Fruit fly (Drosophila melanogaster) whole organism, prepupa: ENCODE results near the gene Acbp2.
A peak's percentile ranks its signal among the peaks of the same experiment; 100 is the strongest.

ENCODE experiments used
- Blimp-1 ChIP-seq: fragments of 200-800 bp; sonication (Bioruptor generic); optimal IDR thresholded peaks from 3 replicates; lab custom pipeline; 2017; ENCODE audit warnings: missing biosample characterization, missing genetic modification characterization, mild to moderate bottlenecking, moderate library complexity, missing genetic modification reagents
- CG10669 ChIP-seq: fragments of 200-800 bp; sonication (Bioruptor generic); optimal IDR thresholded peaks from 3 replicates; lab custom pipeline; 2018; ENCODE audit warnings: missing biosample characterization, mild to moderate bottlenecking, missing genetic modification characterization, moderate library complexity
- CG11762 ChIP-seq: fragments of 200-800 bp; sonication (Bioruptor generic); optimal IDR thresholded peaks from 3 replicates; lab custom pipeline; 2016; ENCODE audit warnings: missing biosample characterization, missing genetic modification characterization; ENCODE audit not compliant: insufficient read depth
- CG11902 ChIP-seq: fragments of 200-800 bp; sonication (Bioruptor generic); optimal IDR thresholded peaks from 3 replicates; lab custom pipeline; 2016; ENCODE audit warnings: missing biosample characterization, missing genetic modification characterization
- CG1621 ChIP-seq: fragments of 200-800 bp; sonication (Bioruptor generic); optimal IDR thresholded peaks from 3 replicates; lab custom pipeline; 2018; ENCODE audit warnings: missing biosample characterization, mild to moderate bottlenecking, missing genetic modification characterization
- CG3032 ChIP-seq: fragments of 200-800 bp; optimal IDR thresholded peaks from 2 replicates; lab custom pipeline; 2019; ENCODE audit warnings: missing biosample characterization, mild to moderate bottlenecking, missing genetic modification characterization, moderate library complexity
- CG31627 ChIP-seq: fragments of 200-800 bp; sonication (Bioruptor generic); optimal IDR thresholded peaks from 3 replicates; lab custom pipeline; 2016; ENCODE audit warnings: missing biosample characterization, missing genetic modification characterization
- CG32006 ChIP-seq: fragments of 200-800 bp; sonication (Bioruptor generic); optimal IDR thresholded peaks from 3 replicates; lab custom pipeline; 2017; ENCODE audit warnings: missing biosample characterization, mild to moderate bottlenecking, missing genetic modification characterization
- CG34406 ChIP-seq: fragments of 200-800 bp; sonication (Bioruptor generic); optimal IDR thresholded peaks from 3 replicates; lab custom pipeline; 2016; ENCODE audit warnings: missing biosample characterization, missing genetic modification characterization
- CG3919 ChIP-seq: fragments of 200-800 bp; sonication (Bioruptor generic); optimal IDR thresholded peaks from 3 replicates; lab custom pipeline; 2016; ENCODE audit warnings: missing biosample characterization, missing genetic modification characterization
- CG4318 ChIP-seq: fragments of 200-800 bp; sonication (Bioruptor generic); optimal IDR thresholded peaks from 3 replicates; lab custom pipeline; 2017; ENCODE audit warnings: missing biosample characterization, mild to moderate bottlenecking, missing genetic modification characterization
- CG6163 ChIP-seq: fragments of 200-800 bp; sonication (Bioruptor generic); IDR thresholded peaks from 3 replicates; pipeline ENCODE4 v1.3.6; 2022; ENCODE audit warnings: missing biosample characterization, missing genetic modification characterization
- CG6792 ChIP-seq: fragments of 200-800 bp; sonication (Bioruptor generic); optimal IDR thresholded peaks from 3 replicates; lab custom pipeline; 2016; ENCODE audit warnings: missing biosample characterization, missing genetic modification characterization
- CG6808 ChIP-seq: fragments of 200-800 bp; sonication (Bioruptor generic); optimal IDR thresholded peaks from 3 replicates; lab custom pipeline; 2017; ENCODE audit warnings: missing biosample characterization, missing genetic modification characterization, mild to moderate bottlenecking, moderate library complexity, missing genetic modification reagents
- CG6854 ChIP-seq: fragments of 200-800 bp; sonication (Bioruptor generic); optimal IDR thresholded peaks from 2 replicates; lab custom pipeline; 2017; ENCODE audit warnings: missing biosample characterization, mild to moderate bottlenecking, missing genetic modification characterization
- CG7368 ChIP-seq: fragments of 200-800 bp; sonication (Bioruptor generic); optimal IDR thresholded peaks from 3 replicates; lab custom pipeline; 2016; ENCODE audit warnings: missing biosample characterization, missing genetic modification characterization
- CG8119 ChIP-seq: fragments of 200-800 bp; sonication (Bioruptor generic); IDR thresholded peaks from 3 replicates; pipeline ENCODE4 v1.3.6; 2022; ENCODE audit warnings: missing biosample characterization, missing genetic modification characterization
- CG8319 ChIP-seq: fragments of 200-800 bp; sonication (Bioruptor generic); optimal IDR thresholded peaks from 3 replicates; lab custom pipeline; 2016; ENCODE audit warnings: missing biosample characterization, missing genetic modification characterization
- CG8632 ChIP-seq: fragments of 200-800 bp; sonication (Bioruptor generic); optimal IDR thresholded peaks from 3 replicates; lab custom pipeline; 2016; ENCODE audit warnings: missing biosample characterization, missing genetic modification characterization
- CG9139 ChIP-seq: fragments of 200-800 bp; sonication (Bioruptor generic); optimal IDR thresholded peaks from 3 replicates; lab custom pipeline; 2017; ENCODE audit warnings: missing biosample characterization, mild to moderate bottlenecking, missing genetic modification characterization
- Eip75B ChIP-seq: fragments of 200-800 bp; sonication (Bioruptor generic); optimal IDR thresholded peaks from 3 replicates; lab custom pipeline; 2016; ENCODE audit warnings: missing biosample characterization, missing genetic modification characterization
- Eip78C ChIP-seq: fragments of 200-800 bp; sonication (Bioruptor generic); peaks from one replicate; lab custom pipeline; 2016; ENCODE audit warnings: missing biosample characterization, missing genetic modification characterization
- Ets21C ChIP-seq: fragments of 200-800 bp; sonication (Bioruptor generic); optimal IDR thresholded peaks from 3 replicates; lab custom pipeline; 2016; ENCODE audit warnings: missing biosample characterization, missing genetic modification characterization
- Ets96B ChIP-seq: fragments of 200-800 bp; optimal IDR thresholded peaks from 2 replicates; lab custom pipeline; 2019; ENCODE audit warnings: missing biosample characterization, mild to moderate bottlenecking, missing genetic modification characterization, moderate library complexity
- Gug ChIP-seq: fragments of 200-800 bp; sonication (Bioruptor generic); IDR thresholded peaks from 2 replicates; pipeline ENCODE4 v1.3.6; 2022; ENCODE audit warnings: missing biosample characterization, missing genetic modification characterization
- Hr4 ChIP-seq: fragments of 200-800 bp; sonication (Bioruptor generic); optimal IDR thresholded peaks from 3 replicates; lab custom pipeline; 2016; ENCODE audit warnings: missing biosample characterization, missing genetic modification characterization
- Lpt ChIP-seq: fragments of 200-800 bp; sonication (Bioruptor generic); optimal IDR thresholded peaks from 3 replicates; lab custom pipeline; 2016; ENCODE audit warnings: missing biosample characterization, missing genetic modification characterization
- Met ChIP-seq: fragments of 200-800 bp; sonication (Bioruptor generic); optimal IDR thresholded peaks from 3 replicates; lab custom pipeline; 2016; ENCODE audit warnings: missing biosample characterization, missing genetic modification characterization
- OdsH ChIP-seq: fragments of 200-800 bp; sonication (Bioruptor generic); optimal IDR thresholded peaks from 3 replicates; lab custom pipeline; 2016; ENCODE audit warnings: missing biosample characterization, missing genetic modification characterization
- Smox ChIP-seq: fragments of 200-800 bp; sonication (Bioruptor generic); optimal IDR thresholded peaks from 3 replicates; lab custom pipeline; 2016; ENCODE audit warnings: missing biosample characterization, missing genetic modification characterization
- Sox14 ChIP-seq: fragments of 200-800 bp; sonication (Bioruptor generic); optimal IDR thresholded peaks from 3 replicates; lab custom pipeline; 2016; ENCODE audit warnings: missing biosample characterization, missing genetic modification characterization
- acj6 ChIP-seq: fragments of 200-800 bp; sonication (Bioruptor generic); optimal IDR thresholded peaks from 3 replicates; lab custom pipeline; 2016; ENCODE audit warnings: missing biosample characterization, missing genetic modification characterization
- cyc ChIP-seq: fragments of 200-800 bp; sonication (Bioruptor generic); optimal IDR thresholded peaks from 3 replicates; lab custom pipeline; 2016; ENCODE audit warnings: missing biosample characterization, missing genetic modification characterization
- dac ChIP-seq: fragments of 200-800 bp; sonication (Bioruptor generic); optimal IDR thresholded peaks from 2 replicates; lab custom pipeline; 2017; ENCODE audit warnings: missing biosample characterization, mild to moderate bottlenecking, missing genetic modification characterization
- dsx ChIP-seq: fragments of 200-800 bp; optimal IDR thresholded peaks from 3 replicates; lab custom pipeline; 2019; ENCODE audit warnings: missing biosample characterization, mild to moderate bottlenecking, missing genetic modification characterization, moderate library complexity; ENCODE audit not compliant: poor library complexity, severe bottlenecking
- eg ChIP-seq: fragments of 200-800 bp; sonication (Bioruptor generic); IDR thresholded peaks from 3 replicates; pipeline ENCODE4 v1.3.6; 2022; ENCODE audit warnings: missing biosample characterization, missing genetic modification characterization
- esn ChIP-seq: fragments of 200-800 bp; sonication (Bioruptor generic); optimal IDR thresholded peaks from 2 replicates; lab custom pipeline; 2016; ENCODE audit warnings: missing biosample characterization, mild to moderate bottlenecking, missing genetic modification characterization, moderate library complexity
- fd59A ChIP-seq: fragments of 200-800 bp; sonication (Bioruptor generic); optimal IDR thresholded peaks from 2 replicates; lab custom pipeline; 2017; ENCODE audit warnings: missing biosample characterization, mild to moderate bottlenecking, missing genetic modification characterization, missing genetic modification reagents
- fd85E ChIP-seq: fragments of 200-800 bp; sonication (Bioruptor generic); optimal IDR thresholded peaks from 3 replicates; lab custom pipeline; 2016; ENCODE audit warnings: missing biosample characterization, missing genetic modification characterization
- lz ChIP-seq: fragments of 200-800 bp; sonication (Bioruptor generic); optimal IDR thresholded peaks from 3 replicates; lab custom pipeline; 2016; ENCODE audit warnings: missing biosample characterization, missing genetic modification characterization
- net ChIP-seq: fragments of 200-800 bp; sonication (Bioruptor generic); optimal IDR thresholded peaks from 3 replicates; lab custom pipeline; 2016; ENCODE audit warnings: missing biosample characterization, missing genetic modification characterization
- pdm3 ChIP-seq: fragments of 200-800 bp; sonication (Bioruptor generic); optimal IDR thresholded peaks from 3 replicates; lab custom pipeline; 2016; ENCODE audit warnings: missing biosample characterization, missing genetic modification characterization
- salr ChIP-seq, 2 experiments: fragments of 200-800 bp; sonication (Bioruptor generic); optimal IDR thresholded peaks; 3 replicates each; lab custom pipeline; 2016 to 2018; ENCODE audit warnings: missing biosample characterization in 2 of 2, missing genetic modification characterization in 2 of 2, mild to moderate bottlenecking in 1 of 2
- spab ChIP-seq: fragments of 200-800 bp; sonication (Bioruptor generic); optimal IDR thresholded peaks from 2 replicates; lab custom pipeline; 2017; ENCODE audit warnings: missing biosample characterization, mild to moderate bottlenecking, missing genetic modification characterization, missing genetic modification reagents
- svp ChIP-seq: fragments of 200-800 bp; sonication (Bioruptor generic); peaks from one replicate; lab custom pipeline; 2016; ENCODE audit warnings: missing biosample characterization, missing genetic modification characterization
- topi ChIP-seq: fragments of 200-800 bp; sonication (Bioruptor generic); optimal IDR thresholded peaks from 3 replicates; lab custom pipeline; 2016; ENCODE audit warnings: missing biosample characterization, missing genetic modification characterization

Gene Acbp2

dm6 chr3L:7132593-7132992 is 930 bp downstream of the Acbp2 start:
- no peak for TF ChIP-seq CG7368 (GFP tag; lab: Kevin White, UChicago)
- no peak for TF ChIP-seq topi (GFP tag; lab: Kevin White, UChicago)
- no peak for TF ChIP-seq CG8319
- TF ChIP-seq pdm3: no peak
- TF ChIP-seq eg (GFP tag; lab: Robert Waterston, UW): no peak
- TF ChIP-seq CG8119 (GFP tag; lab: Robert Waterston, UW): no peak
- TF ChIP-seq CG6792 (GFP tag; lab: Kevin White, UChicago): no peak
- no peak for TF ChIP-seq CG10669 (GFP tag; lab: Kevin White, UChicago)
- no peak for TF ChIP-seq Sox14 (GFP tag; lab: Kevin White, UChicago)
- TF ChIP-seq Blimp-1 (GFP tag; lab: Kevin White, UChicago): no peak
- no peak for TF ChIP-seq lz (GFP tag; lab: Kevin White, UChicago)
- TF ChIP-seq dsx (GFP tag; lab: Kevin White, UChicago): no peak
- TF ChIP-seq dac (GFP tag; lab: Kevin White, UChicago): no peak
- TF ChIP-seq Smox (GFP tag; lab: Kevin White, UChicago): no peak
- TF ChIP-seq Ets96B: no peak
- no peak for TF ChIP-seq CG3919 (GFP tag; lab: Kevin White, UChicago)
- TF ChIP-seq CG4318: no peak
- no peak for TF ChIP-seq fd59A
- no peak for TF ChIP-seq OdsH (GFP tag; lab: Kevin White, UChicago)
- no peak for TF ChIP-seq CG1621 (tag; lab: Kevin White, UChicago)

dm6 chr3L:7133699-7134655 is 2.3 kb downstream of the Acbp2 start, which contains the start of gene melt:
Gene melt, plus strand, starts transcription at chr3L:7134516.
- TF ChIP-seq CG6854 (GFP tag; lab: Kevin White, UChicago): peak; percentile 77
- TF ChIP-seq CG10669 (GFP tag; lab: Kevin White, UChicago): peak; percentile 86
- TF ChIP-seq CG34406 (GFP tag; lab: Kevin White, UChicago): peak; percentile 91
- TF ChIP-seq Lpt (GFP tag; lab: Kevin White, UChicago): peak; percentile 90
- TF ChIP-seq OdsH (GFP tag; lab: Kevin White, UChicago): peak; percentile 93
- peak; percentile 80 for TF ChIP-seq CG7368 (GFP tag; lab: Kevin White, UChicago)
- peak; percentile 54 to 92 for TF ChIP-seq salr (GFP tag; optimal IDR thresholded peaks at IDR 0.05; lab: Kevin White, UChicago)
- peak; percentile 93 for TF ChIP-seq CG3919 (GFP tag; lab: Kevin White, UChicago)
- TF ChIP-seq Hr4: peak; percentile 94
- TF ChIP-seq acj6: peak; percentile 93
- peak; percentile 83 for TF ChIP-seq CG11902 (GFP tag; lab: Kevin White, UChicago)
- TF ChIP-seq Smox (GFP tag; lab: Kevin White, UChicago): peak; percentile 89
- peak; percentile 88 for TF ChIP-seq CG3032 (tag; lab: Kevin White, UChicago)
- TF ChIP-seq CG8319: peak; percentile 87
- peak; percentile 94 for TF ChIP-seq CG31627 (GFP tag; lab: Kevin White, UChicago)
- peak; percentile 72 for TF ChIP-seq CG6163 (GFP tag; lab: Robert Waterston, UW)
- TF ChIP-seq CG32006 (GFP tag; lab: Kevin White, UChicago): peak; percentile 95
- peak; percentile 94 for TF ChIP-seq Eip75B
- peak; percentile 95 for TF ChIP-seq esn (GFP tag; lab: Kevin White, UChicago)
- peak; percentile 59 for TF ChIP-seq Gug (GFP tag; lab: Robert Waterston, UW)
- TF ChIP-seq net: peak; percentile 92
- peak; percentile 98 for TF ChIP-seq Eip78C (GFP tag; lab: Kevin White, UChicago)
- TF ChIP-seq topi (GFP tag; lab: Kevin White, UChicago): peak; percentile 95
- TF ChIP-seq svp (GFP tag; lab: Kevin White, UChicago): peak; percentile 97
- peak; percentile 59 for TF ChIP-seq CG1621 (tag; lab: Kevin White, UChicago)
- peak; percentile 80 for TF ChIP-seq fd59A
- TF ChIP-seq Met (GFP tag; lab: Kevin White, UChicago): peak; percentile 94
- TF ChIP-seq CG6808 (GFP tag; lab: Kevin White, UChicago): peak; percentile 85
- peak; percentile 53 for TF ChIP-seq CG9139
- peak; percentile 83 for TF ChIP-seq spab (GFP tag; lab: Kevin White, UChicago)
- peak; percentile 92 for TF ChIP-seq Sox14 (GFP tag; lab: Kevin White, UChicago)
- TF ChIP-seq CG8632 (GFP tag; lab: Kevin White, UChicago): peak; percentile 84
- peak; percentile 88 for TF ChIP-seq Ets21C
- TF ChIP-seq CG6792 (GFP tag; lab: Kevin White, UChicago): peak; percentile 90
- TF ChIP-seq CG11762: peak; percentile 82
- peak; percentile 91 for TF ChIP-seq pdm3
- TF ChIP-seq fd85E: no peak
- TF ChIP-seq Blimp-1 (GFP tag; lab: Kevin White, UChicago): peak; percentile 70
- peak; percentile 91 for TF ChIP-seq cyc (GFP tag; lab: Kevin White, UChicago)
